Fruit fly (Drosophila melanogaster) whole organism, larva: ENCODE measurements around the gene CCDC151.

Experiments used
- noc ChIP-seq: fragments of 200-800 bp; sonication (Bioruptor generic); optimal IDR thresholded peaks from 3 replicates; lab custom pipeline; 2019; ENCODE audit warnings: missing biosample characterization, mild to moderate bottlenecking, missing genetic modification characterization, moderate library complexity

The CCDC151 gene

DNA sequence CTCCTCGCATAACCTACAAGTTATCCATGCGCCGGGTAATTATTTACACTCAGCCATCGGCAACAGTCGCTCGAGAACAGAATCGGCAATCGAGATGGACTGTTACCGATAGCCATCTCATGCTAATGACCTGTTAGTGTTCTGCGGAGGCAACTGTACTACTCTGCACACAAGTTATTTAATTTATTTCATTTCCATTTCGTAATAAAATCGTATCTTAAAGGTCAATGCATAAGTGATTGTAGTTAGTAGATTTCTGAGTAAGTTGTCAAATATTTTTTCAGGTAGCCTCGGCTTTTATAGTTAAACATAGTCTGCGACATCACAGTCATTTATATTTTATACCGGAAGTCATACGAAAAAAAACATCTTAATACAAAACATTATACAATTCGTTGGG is 40.0 kb downstream of the CCDC151 start, which contains the start of gene CG11588:
Gene CG11588 (plus strand): TSS at position 301 of the 400 bp plus-strand sequence.
- TF ChIP-seq noc, result no peak

- TF ChIP-seq noc, result no peak
These were observed 43.5 kb downstream of the CCDC151 start, which contains the start of gene SdhAL for dm6 chr3L:11924657-11925056. Gene SdhAL (minus strand): TSS chr3L:11924757.

- no peak for TF ChIP-seq noc
These were observed 44.2 kb downstream of the CCDC151 start for dm6 chr3L:11925382-11925781.

dm6 chr3L:11927287-11927743 is 46.1 kb downstream of the CCDC151 start, which contains the start of gene byn:
Gene byn (plus strand): TSS chr3L:11927693.
- no peak for TF ChIP-seq noc

dm6 chr3L:11931619-11932018 is 50.4 kb downstream of the CCDC151 start:
- TF ChIP-seq noc, result no peak
